Fruit fly (Drosophila melanogaster): ENCODE results near the gene CG33263.

DNA sequence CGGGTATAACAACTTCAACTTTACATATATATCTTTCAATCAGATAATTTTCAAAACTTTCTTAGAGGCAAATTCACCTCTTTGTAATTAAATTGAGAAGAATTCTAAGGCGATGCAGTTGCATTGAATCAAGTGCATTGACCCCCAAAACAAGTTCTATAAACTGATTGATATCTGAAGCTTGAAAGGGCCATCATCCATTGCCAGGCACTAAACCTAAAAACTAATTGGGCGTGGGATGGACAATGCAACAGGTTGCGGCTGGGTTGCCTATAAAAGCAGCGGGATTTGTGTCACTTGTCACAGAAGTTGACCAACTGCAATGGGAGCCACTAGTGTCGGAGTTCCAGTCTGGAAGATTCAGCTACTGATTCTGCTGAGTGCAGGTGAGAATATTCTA is 39.5 kb downstream of the CG33263 start, which contains the start of gene CG14110:
- TF ChIP-seq Hr39 (GFP tag; optimal IDR thresholded peaks at IDR 0.05) (no peak), spab (GFP tag; optimal IDR thresholded peaks at IDR 0.05) (no peak), achi (GFP tag; optimal IDR thresholded peaks at IDR 0.05) (no peak), CG3919 (GFP tag; optimal IDR thresholded peaks at IDR 0.05) (no peak), Hr4 (GFP tag; optimal IDR thresholded peaks at IDR 0.05) (no peak), Gug (GFP tag; IDR thresholded peaks at IDR 0.05) (no peak), Eip78C (GFP tag) (no peak), Eip75B (GFP tag; optimal IDR thresholded peaks at IDR 0.05) (no peak), lz (GFP tag; optimal IDR thresholded peaks at IDR 0.05) (no peak), CG4318 (GFP tag; optimal IDR thresholded peaks at IDR 0.05) (no peak), Lpt (GFP tag; optimal IDR thresholded peaks at IDR 0.05) (no peak)

Measured in whole organism, prepupa.